Fruit fly (Drosophila melanogaster): ENCODE measurements around the gene Pih1D1.

The Pih1D1 gene

DNA sequence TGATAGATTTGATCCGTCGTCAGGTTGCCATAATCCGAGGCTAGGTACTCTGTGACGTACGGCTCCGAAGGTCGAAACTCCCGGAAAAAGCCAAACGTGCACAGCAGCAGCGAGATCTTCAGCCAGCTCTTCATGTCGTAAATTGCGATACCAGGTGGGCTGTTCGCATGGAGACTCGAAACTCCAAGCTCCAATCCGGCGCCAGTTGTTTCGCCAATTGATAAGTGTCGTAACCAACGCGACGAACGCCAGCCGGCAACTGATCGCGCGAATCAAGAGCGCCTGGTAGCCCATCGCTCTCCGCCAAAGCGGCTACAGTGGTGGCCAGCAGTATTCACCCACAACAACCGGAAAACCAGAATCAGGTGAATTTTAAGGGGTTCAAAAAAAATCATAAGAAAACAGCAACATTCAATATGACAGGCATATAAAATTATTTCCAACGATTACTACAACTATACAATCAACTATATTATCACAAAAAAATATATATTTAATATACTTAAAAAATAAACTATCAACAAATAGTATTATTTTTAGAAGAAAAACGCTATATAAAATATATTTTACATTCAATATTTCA lies 21.2 kb downstream of the Pih1D1 start, which contains the start of gene CG17036:
TSS of gene CG17036 (minus strand) at position 366 of the 583 bp plus-strand sequence.
- no peak for TF ChIP-seq CG6808 (GFP tag; optimal IDR thresholded peaks at IDR 0.05)
- no peak for TF ChIP-seq Smox (GFP tag; optimal IDR thresholded peaks at IDR 0.05)
- TF ChIP-seq Eip78C (GFP tag) = peak; percentile 57
- TF ChIP-seq CG1621 (tag; optimal IDR thresholded peaks at IDR 0.05) = peak; percentile 19
- peak; percentile 31 for TF ChIP-seq esn (GFP tag; optimal IDR thresholded peaks at IDR 0.05)
- peak; percentile 48; the same call in 2 of the 3 replicates for TF ChIP-seq CG6163 (GFP tag; IDR thresholded peaks at IDR 0.05)
- TF ChIP-seq fd59A (GFP tag; optimal IDR thresholded peaks at IDR 0.05) = no peak
- peak; percentile 36; the same call in 1 of the 3 replicates for TF ChIP-seq CG8119 (GFP tag; IDR thresholded peaks at IDR 0.05)
- TF ChIP-seq CG32006 (GFP tag; optimal IDR thresholded peaks at IDR 0.05) = peak; percentile 49
- peak; percentile 10 for TF ChIP-seq CG6792 (GFP tag; optimal IDR thresholded peaks at IDR 0.05)
- no peak for TF ChIP-seq Hr39 (GFP tag; optimal IDR thresholded peaks at IDR 0.05)
- peak; percentile 15 for TF ChIP-seq CG6854 (GFP tag; optimal IDR thresholded peaks at IDR 0.05)
- TF ChIP-seq CG8632 (GFP tag; optimal IDR thresholded peaks at IDR 0.05) = peak; percentile 42
- TF ChIP-seq Lpt (GFP tag; optimal IDR thresholded peaks at IDR 0.05) = no peak
- no peak for TF ChIP-seq CG10631 (GFP tag; optimal IDR thresholded peaks at IDR 0.05)

DNA sequence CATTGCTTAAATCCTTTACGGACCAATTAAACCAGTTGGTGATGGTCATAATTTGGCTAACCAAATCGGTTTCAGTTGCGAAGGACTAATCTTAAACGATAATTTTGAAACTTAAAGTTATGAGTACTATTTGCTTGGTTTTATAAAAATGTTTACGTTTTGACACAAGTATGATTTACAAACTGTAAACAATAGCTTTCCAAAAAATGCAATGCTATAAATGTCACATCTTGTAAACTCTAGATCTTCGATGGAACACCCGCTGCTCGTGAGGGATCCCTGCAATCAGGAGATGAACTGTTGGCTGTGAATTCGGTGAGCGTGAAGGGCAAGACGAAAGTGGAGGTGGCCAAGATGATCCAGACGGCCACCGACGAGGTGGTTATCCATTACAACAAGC lies 24.4 kb downstream of the Pih1D1 start, which contains the start of gene CG5781:
TSS of gene CG5781 (minus strand) at position 101 of the 400 bp plus-strand sequence.
- TF ChIP-seq Eip78C (GFP tag) = no peak
- TF ChIP-seq Hr38 (GFP tag; optimal IDR thresholded peaks at IDR 0.05) = no peak
- no peak for TF ChIP-seq Ets96B (tag; optimal IDR thresholded peaks at IDR 0.05)
- no peak for TF ChIP-seq CG8632 (GFP tag; optimal IDR thresholded peaks at IDR 0.05)
- TF ChIP-seq svp (GFP tag) = no peak
- no peak for TF ChIP-seq Sox102F (GFP tag; optimal IDR thresholded peaks at IDR 0.05)
- no peak for TF ChIP-seq CG9139 (GFP tag; optimal IDR thresholded peaks at IDR 0.05)
- TF ChIP-seq Sox15 (GFP tag; optimal IDR thresholded peaks at IDR 0.05) = no peak
- TF ChIP-seq CG32006 (GFP tag; optimal IDR thresholded peaks at IDR 0.05) = no peak
- TF ChIP-seq CG6276 (GFP tag; optimal IDR thresholded peaks at IDR 0.05) = no peak
- no peak for TF ChIP-seq dsx (GFP tag; optimal IDR thresholded peaks at IDR 0.05; ENCODE audit: poor library complexity, severe bottlenecking)
- TF ChIP-seq CG11294 (GFP tag; IDR thresholded peaks at IDR 0.05) = no peak
- no peak for TF ChIP-seq Hr39 (GFP tag; optimal IDR thresholded peaks at IDR 0.05)

DNA sequence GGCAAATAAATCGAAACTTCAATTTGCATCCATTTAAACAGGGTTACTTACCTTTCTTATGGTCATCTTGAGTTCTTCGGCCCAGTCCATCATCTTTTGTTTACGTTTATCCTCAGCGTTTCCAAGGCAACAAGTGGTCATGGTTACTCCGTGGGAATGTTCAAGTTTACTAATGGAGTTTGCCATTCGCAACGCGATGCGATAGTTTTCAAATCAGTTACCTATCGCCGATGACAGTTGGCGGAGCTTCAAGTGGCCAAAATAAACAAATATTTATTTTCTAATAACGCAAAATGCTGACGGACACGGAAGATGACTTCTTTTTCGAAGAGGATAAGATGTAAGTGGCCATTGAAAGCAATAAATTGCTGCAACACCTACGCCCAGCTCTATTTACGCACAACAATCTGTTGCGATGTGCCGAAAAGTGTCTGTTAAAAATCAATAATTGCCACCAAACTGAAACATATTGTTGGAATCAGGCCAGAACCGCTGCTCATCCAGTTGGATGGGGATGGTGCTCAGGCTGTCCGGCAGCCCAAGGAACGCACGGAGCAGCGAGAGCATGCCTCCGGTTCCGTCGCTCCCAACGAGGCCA lies 26.7 kb downstream of the Pih1D1 start, which contains the start of the genes IFT43 and PICK1:
TSS of gene IFT43 (minus strand) at position 166 of the 598 bp plus-strand sequence.
TSS of gene PICK1 (plus strand) at position 211 of the 598 bp plus-strand sequence.
- TF ChIP-seq CG6163 (GFP tag; IDR thresholded peaks at IDR 0.05) (no peak), fkh (GFP tag; optimal IDR thresholded peaks at IDR 0.05) (peak; percentile 95), salr (GFP tag; optimal IDR thresholded peaks at IDR 0.05) (no peak)

DNA sequence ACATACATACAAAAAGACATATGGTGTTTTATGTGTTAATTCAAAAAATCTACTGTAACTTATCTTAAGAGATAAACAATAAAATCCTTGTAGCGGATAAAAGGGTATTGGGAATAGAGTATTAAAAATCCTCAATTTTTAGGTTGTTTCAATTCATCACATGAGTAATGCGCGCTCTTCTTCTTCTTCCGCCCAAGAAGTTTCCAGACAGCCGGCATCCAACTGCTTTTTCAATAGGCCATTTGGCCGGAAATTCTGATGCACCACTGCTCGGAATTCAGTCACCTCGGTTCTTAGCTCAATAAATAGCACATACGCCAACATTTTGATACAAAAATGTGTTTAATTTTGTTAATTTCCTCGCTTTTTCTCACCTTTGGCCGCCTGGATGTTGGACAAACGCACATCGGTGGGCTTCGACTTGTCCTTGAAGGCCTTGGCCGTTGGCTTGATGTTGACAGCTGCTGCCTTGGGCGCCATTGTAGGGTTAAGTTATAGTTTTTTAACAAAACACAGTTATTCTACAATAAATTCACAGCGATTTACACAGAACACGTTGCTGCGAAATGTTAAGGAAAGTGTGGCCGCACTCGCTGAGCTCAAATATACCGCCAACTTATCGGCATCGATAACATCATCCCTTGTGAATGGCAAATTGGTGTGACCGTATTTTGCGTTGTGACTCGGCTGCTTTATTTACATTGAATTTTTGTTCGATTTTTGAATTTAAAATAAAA lies 29.1 kb downstream of the Pih1D1 start, which contains the start of the genes CCT4 and CG6153:
TSS of gene CCT4 (minus strand) at position 592 of the 737 bp plus-strand sequence.
TSS of gene CG6153 (plus strand) at position 651 of the 737 bp plus-strand sequence.
- TF ChIP-seq acj6 (GFP tag; optimal IDR thresholded peaks at IDR 0.05) (no peak), eg (GFP tag; IDR thresholded peaks at IDR 0.05) (no peak), fkh (GFP tag; optimal IDR thresholded peaks at IDR 0.05) (peak; percentile 93), svp (GFP tag) (no peak)

DNA sequence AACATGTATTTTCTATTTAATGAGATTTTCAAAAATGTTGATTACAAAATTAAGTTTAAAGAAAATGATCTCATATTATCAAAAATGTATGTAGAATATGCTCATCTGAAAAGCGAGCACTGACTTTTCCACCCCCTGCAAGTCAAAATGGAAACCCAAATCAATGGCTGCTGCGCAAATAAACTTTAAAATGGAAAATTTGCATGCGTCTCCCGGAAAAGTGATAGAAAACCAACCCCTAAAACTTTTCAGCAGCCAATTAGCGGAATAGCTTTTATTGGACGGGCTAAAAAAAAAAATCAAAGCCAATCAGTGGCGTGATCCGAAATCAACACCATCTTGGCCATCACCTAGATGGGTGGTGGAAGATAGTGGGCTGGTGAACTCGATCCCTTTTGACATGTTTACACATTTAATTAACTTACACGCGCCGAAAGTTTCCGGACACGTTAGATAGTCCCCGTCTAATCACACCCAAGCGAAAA lies 32.3 kb downstream of the Pih1D1 start:
- TF ChIP-seq cyc (GFP tag; optimal IDR thresholded peaks at IDR 0.05) (no peak), pdm3 (GFP tag; optimal IDR thresholded peaks at IDR 0.05) (no peak), Ets21C (GFP tag; optimal IDR thresholded peaks at IDR 0.05) (no peak), spab (GFP tag; optimal IDR thresholded peaks at IDR 0.05) (no peak), CG11762 (GFP tag; optimal IDR thresholded peaks at IDR 0.05; ENCODE audit: insufficient read depth) (no peak), CG6276 (GFP tag; optimal IDR thresholded peaks at IDR 0.05) (no peak), Gug (GFP tag; IDR thresholded peaks at IDR 0.05) (no peak), ss (GFP tag; optimal IDR thresholded peaks at IDR 0.05) (no peak), topi (GFP tag; optimal IDR thresholded peaks at IDR 0.05) (no peak), CG6792 (GFP tag; optimal IDR thresholded peaks at IDR 0.05) (no peak)

Measured in whole organism, prepupa.